Worm (Caenorhabditis elegans) whole organism, L4 larva: ENCODE measurements around the gene htp-2.

Experiments used
- ama-1 ChIP-seq: fragments of 150-350 bp; optimal IDR thresholded peaks from 2 replicates; lab custom pipeline; 2014; ENCODE audit warnings: inconsistent platforms, mixed read lengths
- egl-43 ChIP-seq: fragments of 200-800 bp; sonication (Bioruptor generic); IDR thresholded peaks from 2 replicates; pipeline ENCODE4 v1.3.6; 2022; ENCODE audit warnings: missing genetic modification reagents, missing genetic modification characterization, missing compliant biosample characterization
- hif-1 ChIP-seq, 2 experiments: sonication (generic microtip); optimal IDR thresholded peaks; 2 replicates each; lab custom pipeline; 2016 to 2017; ENCODE audit warnings: missing compliant biosample characterization in 2 of 2, missing genetic modification characterization in 2 of 2, missing genetic modification reagents in 2 of 2, missing genotype in 2 of 2, mild to moderate bottlenecking in 1 of 2
- lin-39 ChIP-seq: fragments of 150-350 bp; optimal IDR thresholded peaks from 2 replicates; lab custom pipeline; 2014; ENCODE audit warnings: missing biosample characterization, missing genetic modification reagents, missing genetic modification characterization
- nhr-6 ChIP-seq: fragments of 150-350 bp; optimal IDR thresholded peaks from 2 replicates; lab custom pipeline; 2014; ENCODE audit warnings: missing biosample characterization, missing genetic modification characterization
- skn-1 ChIP-seq: fragments of 150-350 bp; optimal IDR thresholded peaks from 2 replicates; lab custom pipeline; 2014; ENCODE audit warnings: missing biosample characterization, missing genetic modification characterization

- TF ChIP-seq nhr-6 (tag; lab: Kevin White, UChicago) (no peak), skn-1 (tag; lab: Kevin White, UChicago) (no peak), lin-39 (tag; lab: Kevin White, UChicago) (no peak), ama-1 (lab: Kevin White, UChicago) (no peak), hif-1 (tag; optimal IDR thresholded peaks at IDR 0.05; lab: Kevin White, UChicago) (no peak), egl-43 (GFP tag; lab: Robert Waterston, UW) (no peak)
Observed at ce11 chrIV:6391566-6391965, 27.8 kb upstream of the htp-2 start.
